Worm (Caenorhabditis elegans): ENCODE data around the gene dsb-1.

Gene dsb-1

ce11 chrIV:12371879-12372278, 36.8 kb upstream of the dsb-1 start, which contains the start of gene wdr-46 (continued):
- TF ChIP-seq B0261.1 (tag; optimal IDR thresholded peaks at IDR 0.05), result no peak
- no peak for TF ChIP-seq zfh-2 (GFP tag; conservative IDR thresholded peaks at IDR 0.05)
- TF ChIP-seq tbx-9 (tag; optimal IDR thresholded peaks at IDR 0.05; ENCODE audit: borderline replicate concordance), result no peak
- no peak for TF ChIP-seq F37B4.10 (GFP tag; IDR thresholded peaks at IDR 0.05)
- 0 out of 2 replicates have a peak, but pooled peaks have one; percentile 26 for TF ChIP-seq D2030.7 (GFP tag; IDR thresholded peaks at IDR 0.05)
- TF ChIP-seq dpl-1 (GFP tag; optimal IDR thresholded peaks at IDR 0.05), result peak; percentile 84
- no peak for TF ChIP-seq Y79H2A.3 (GFP tag; conservative IDR thresholded peaks at IDR 0.05)
- TF ChIP-seq snpc-3.4 (tag; optimal IDR thresholded peaks at IDR 0.05), result no peak
- TF ChIP-seq xnd-1 (tag; optimal IDR thresholded peaks at IDR 0.05), result no peak
- peak; percentile 51 for TF ChIP-seq pha-4 (tag; optimal IDR thresholded peaks at IDR 0.05)
- TF ChIP-seq F52B5.7 (tag; optimal IDR thresholded peaks at IDR 0.05), result no peak
- no peak for TF ChIP-seq ccch-3 (GFP tag; optimal IDR thresholded peaks at IDR 0.05)
- no peak for TF ChIP-seq fkh-3 (tag; optimal IDR thresholded peaks at IDR 0.05)
- no peak for TF ChIP-seq Y53F4B.3 (GFP tag; IDR thresholded peaks at IDR 0.05)
- TF ChIP-seq mel-28 (tag; optimal IDR thresholded peaks at IDR 0.05; ENCODE audit: borderline replicate concordance), result no peak
- TF ChIP-seq mcd-1 (GFP tag; IDR thresholded peaks at IDR 0.05), result peak; percentile 71
- TF ChIP-seq ztf-18 (tag; optimal IDR thresholded peaks at IDR 0.05), result no peak
- TF ChIP-seq pbrm-1 (GFP tag; IDR thresholded peaks at IDR 0.05), result peak; percentile 60
- no peak for TF ChIP-seq F57C9.4 (tag; optimal IDR thresholded peaks at IDR 0.05)
- TF ChIP-seq tlf-1 (GFP tag; optimal IDR thresholded peaks at IDR 0.05), result no peak
- TF ChIP-seq let-526 (GFP tag; IDR thresholded peaks at IDR 0.05), result no peak
- TF ChIP-seq ets-4 (GFP tag; optimal IDR thresholded peaks at IDR 0.05), result no peak
- TF ChIP-seq lin-40 (tag; optimal IDR thresholded peaks at IDR 0.05), result no peak
- TF ChIP-seq egl-18 (GFP tag; IDR thresholded peaks at IDR 0.05), result no peak
- peak; percentile 45 for TF ChIP-seq hmg-1.2 (GFP tag; IDR thresholded peaks at IDR 0.05)
- peak; percentile 65 to 95 (median 79) for TF ChIP-seq lin-35 (GFP tag; optimal IDR thresholded peaks at IDR 0.05)
- TF ChIP-seq akir-1 (GFP tag; optimal IDR thresholded peaks at IDR 0.05), result no peak
- TF ChIP-seq madf-10 (tag; optimal IDR thresholded peaks at IDR 0.05), result peak; percentile 31
- TF ChIP-seq ztf-28 (GFP tag; IDR thresholded peaks at IDR 0.05), result no peak
- no peak for TF ChIP-seq dpff-1 (tag; optimal IDR thresholded peaks at IDR 0.05)
- peak; percentile 81 for TF ChIP-seq madf-6 (GFP tag; IDR thresholded peaks at IDR 0.05)
- TF ChIP-seq madf-8 (GFP tag; conservative IDR thresholded peaks at IDR 0.05), result peak; percentile 30; the same call in 1 of the 2 replicates
- TF ChIP-seq zim-3 (tag; optimal IDR thresholded peaks at IDR 0.05), result no peak
- no peak for TF ChIP-seq B0019.2 (GFP tag; conservative IDR thresholded peaks at IDR 0.05)
- no peak for TF ChIP-seq lsy-27 (tag; optimal IDR thresholded peaks at IDR 0.05; ENCODE audit: borderline replicate concordance, insufficient read depth)
- TF ChIP-seq lag-1 (GFP tag; IDR thresholded peaks at IDR 0.05), result no peak
- peak; percentile 54; the same call in 1 of the 2 replicates for TF ChIP-seq Y56A3A.18 (GFP tag; IDR thresholded peaks at IDR 0.05)
- peak; percentile 42 for TF ChIP-seq ZK185.1 (tag; optimal IDR thresholded peaks at IDR 0.05; ENCODE audit: poor library complexity, severe bottlenecking)
- no peak for TF ChIP-seq attf-3 (GFP tag; conservative IDR thresholded peaks at IDR 0.05)
- TF ChIP-seq Y53G8AR.9 (GFP tag; conservative IDR thresholded peaks at IDR 0.05), result peak; percentile 46; the same call in 1 of the 2 replicates
- no peak for TF ChIP-seq mes-4 (tag; optimal IDR thresholded peaks at IDR 0.05)
- peak; percentile 20 for TF ChIP-seq gei-17 (GFP tag; optimal IDR thresholded peaks at IDR 0.05)
- peak; percentile 61; the same call in 1 of the 2 replicates for TF ChIP-seq attf-6 (GFP tag; IDR thresholded peaks at IDR 0.05)
- TF ChIP-seq mxl-1 (tag; optimal IDR thresholded peaks at IDR 0.05), result no peak
- TF ChIP-seq lsl-1 (GFP tag; optimal IDR thresholded peaks at IDR 0.05), result peak; percentile 86
- no peak for TF ChIP-seq nhr-27 (tag; optimal IDR thresholded peaks at IDR 0.05)
- TF ChIP-seq rcor-1 (GFP tag; IDR thresholded peaks at IDR 0.05), result no peak
- no peak for TF ChIP-seq cebp-2 (GFP tag; IDR thresholded peaks at IDR 0.05)
- TF ChIP-seq rec-8 (tag; optimal IDR thresholded peaks at IDR 0.05), result no peak
